Worm (Caenorhabditis elegans) whole organism, young adult: ENCODE data around the gene ZK856.5.

Experiments used
- Y95B8A.8 ChIP-seq: fragments of 200-800 bp; sonication (Bioruptor generic); IDR thresholded peaks from 2 replicates; pipeline ENCODE4 v1.3.6; 2022; ENCODE audit warnings: missing genetic modification reagents, missing genetic modification characterization, missing compliant biosample characterization
- ama-1 ChIP-seq, 3 experiments: fragments of 150-350 bp in 1 of 3; sonication (generic microtip) in 2 of 3; optimal IDR thresholded peaks; 2 replicates each; lab custom pipeline; 2014 to 2018; ENCODE audit warnings: missing biosample characterization in 2 of 3, missing genetic modification characterization in 2 of 3, missing genetic modification reagents in 2 of 3
- aptf-2 ChIP-seq: fragments of 200-800 bp; sonication (Bioruptor generic); conservative IDR thresholded peaks from 2 replicates; pipeline ENCODE4 v1.3.6; 2022; ENCODE audit warnings: missing genetic modification reagents, missing genetic modification characterization, missing compliant biosample characterization
- bed-1 ChIP-seq: fragments of 200-800 bp; sonication (Bioruptor generic); IDR thresholded peaks from 2 replicates; pipeline ENCODE4 v1.3.6; 2022; ENCODE audit warnings: missing genetic modification reagents, missing genetic modification characterization, missing compliant biosample characterization
- ceh-79 ChIP-seq: sonication (generic microtip); optimal IDR thresholded peaks from 2 replicates; lab custom pipeline; 2017; ENCODE audit warnings: mild to moderate bottlenecking, missing genetic modification characterization, missing compliant biosample characterization
- dpl-1 ChIP-seq: fragments of 150-350 bp; optimal IDR thresholded peaks from 2 replicates; lab custom pipeline; 2014; ENCODE audit warnings: missing biosample characterization, missing genetic modification reagents, missing genetic modification characterization
- egl-18 ChIP-seq: fragments of 200-800 bp; sonication (Bioruptor generic); IDR thresholded peaks from 2 replicates; pipeline ENCODE4 v1.3.6; 2022; ENCODE audit warnings: missing genetic modification reagents, missing genetic modification characterization, missing compliant biosample characterization
- lin-35 ChIP-seq, 3 experiments: fragments of 150-350 bp in 2 of 3; sonication (generic microtip) in 1 of 3; optimal IDR thresholded peaks; 2 replicates each; lab custom pipeline; 2014 to 2018; ENCODE audit warnings: missing biosample characterization in 3 of 3, missing genetic modification characterization in 3 of 3, missing genetic modification reagents in 3 of 3
- mxl-1 ChIP-seq: sonication (generic microtip); optimal IDR thresholded peaks from 2 replicates; lab custom pipeline; 2016; ENCODE audit warnings: missing genetic modification characterization, missing compliant biosample characterization
- nhr-90 ChIP-seq: sonication (generic microtip); optimal IDR thresholded peaks from 2 replicates; lab custom pipeline; 2016; ENCODE audit warnings: missing genotype, mild to moderate bottlenecking, missing genetic modification characterization, missing compliant biosample characterization
- sea-2 ChIP-seq: fragments of 200-800 bp; sonication (Bioruptor generic); IDR thresholded peaks from 2 replicates; pipeline ENCODE4 v1.3.6; 2022; ENCODE audit warnings: missing genetic modification characterization, missing compliant biosample characterization
- zim-3 ChIP-seq: sonication (generic microtip); optimal IDR thresholded peaks from 2 replicates; lab custom pipeline; 2017; ENCODE audit warnings: mild to moderate bottlenecking, missing genetic modification characterization, moderate library complexity, missing compliant biosample characterization

- TF ChIP-seq dpl-1 (no peak), Y95B8A.8 (no peak), sea-2 (GFP tag; lab: Robert Waterston, UW) (no peak), egl-18 (GFP tag; lab: Robert Waterston, UW) (no peak), ceh-79 (tag; lab: Kevin White, UChicago) (no peak), ama-1 (optimal IDR thresholded peaks at IDR 0.05; lab: Kevin White, UChicago) (no peak), ama-1 (GFP tag; optimal IDR thresholded peaks at IDR 0.05; lab: Kevin White, UChicago) (no peak), bed-1 (GFP tag; lab: Robert Waterston, UW) (no peak), zim-3 (tag; lab: Kevin White, UChicago) (no peak), mxl-1 (tag; lab: Kevin White, UChicago) (no peak), nhr-90 (tag; lab: Kevin White, UChicago) (no peak), lin-35 (GFP tag; optimal IDR thresholded peaks at IDR 0.05; lab: Kevin White, UChicago) (no peak), aptf-2 (GFP tag; lab: Robert Waterston, UW) (no peak)
These were observed 47.2 kb upstream of the ZK856.5 start for ce11 chrV:10237171-10237570.
